Worm (Caenorhabditis elegans) whole organism, late embryonic: ENCODE measurements around the gene C25F9.2.

Source experiments
- C38D4.7 ChIP-seq: fragments of 200-800 bp; sonication (Bioruptor generic); optimal IDR thresholded peaks from 2 replicates; lab custom pipeline; 2018; ENCODE audit warnings: mild to moderate bottlenecking, missing genetic modification characterization, moderate library complexity, missing compliant biosample characterization
- F13H6.1 ChIP-seq: sonication (generic microtip); optimal IDR thresholded peaks from 2 replicates; lab custom pipeline; 2016; ENCODE audit warnings: missing genetic modification characterization, missing compliant biosample characterization
- K09A11.1 ChIP-seq: sonication (generic microtip); optimal IDR thresholded peaks from 2 replicates; lab custom pipeline; 2017; ENCODE audit warnings: antibody characterized with exemption, mild to moderate bottlenecking, missing genetic modification characterization, missing compliant biosample characterization; ENCODE audit not compliant: insufficient read depth
- ceh-19 ChIP-seq: fragments of 200-800 bp; sonication (Bioruptor generic); optimal IDR thresholded peaks from 2 replicates; lab custom pipeline; 2018; ENCODE audit warnings: mild to moderate bottlenecking, missing genetic modification characterization, missing compliant biosample characterization
- ceh-2 ChIP-seq: sonication (generic microtip); optimal IDR thresholded peaks from 2 replicates; lab custom pipeline; 2016; ENCODE audit warnings: missing genotype, missing genetic modification characterization, missing compliant biosample characterization
- ceh-24 ChIP-seq: sonication (generic microtip); optimal IDR thresholded peaks from 2 replicates; lab custom pipeline; 2016; ENCODE audit warnings: mild to moderate bottlenecking, missing genetic modification characterization, missing compliant biosample characterization
- ceh-30 ChIP-seq: fragments of 150-350 bp; optimal IDR thresholded peaks from 2 replicates; lab custom pipeline; 2014; ENCODE audit warnings: missing biosample characterization, missing genetic modification characterization
- ceh-34 ChIP-seq: sonication (generic microtip); optimal IDR thresholded peaks from 2 replicates; lab custom pipeline; 2016; ENCODE audit warnings: mild to moderate bottlenecking, missing genetic modification characterization, missing compliant biosample characterization
- ceh-45 ChIP-seq: fragments of 200-800 bp; sonication (Bioruptor generic); IDR thresholded peaks from 2 replicates; pipeline ENCODE4 v1.3.6; 2022; ENCODE audit warnings: missing genetic modification reagents, missing genetic modification characterization, missing compliant biosample characterization
- ceh-9 ChIP-seq: sonication (generic microtip); optimal IDR thresholded peaks from 2 replicates; lab custom pipeline; 2016; ENCODE audit warnings: mild to moderate bottlenecking, missing genetic modification characterization, inconsistent platforms, missing compliant biosample characterization
- che-1 ChIP-seq: sonication (generic microtip); optimal IDR thresholded peaks from 2 replicates; lab custom pipeline; 2016; ENCODE audit warnings: mild to moderate bottlenecking, missing genetic modification characterization, missing compliant biosample characterization
- elt-2 ChIP-seq: sonication (generic microtip); optimal IDR thresholded peaks from 2 replicates; lab custom pipeline; 2016; ENCODE audit warnings: missing genetic modification reagents, missing genetic modification characterization, missing compliant biosample characterization
- elt-4 ChIP-seq: sonication (generic microtip); optimal IDR thresholded peaks from 2 replicates; lab custom pipeline; 2016; ENCODE audit warnings: missing genetic modification characterization, missing compliant biosample characterization
- ets-4 ChIP-seq: sonication (generic microtip); optimal IDR thresholded peaks from 2 replicates; lab custom pipeline; 2016; ENCODE audit warnings: missing genetic modification characterization, missing compliant biosample characterization
- gmeb-2 ChIP-seq: sonication (generic microtip); optimal IDR thresholded peaks from 2 replicates; lab custom pipeline; 2016; ENCODE audit warnings: missing genetic modification characterization, inconsistent platforms, missing compliant biosample characterization
- madf-2 ChIP-seq: sonication (generic microtip); optimal IDR thresholded peaks from 2 replicates; lab custom pipeline; 2017; ENCODE audit warnings: missing genetic modification characterization, missing compliant biosample characterization
- mec-3 ChIP-seq: sonication (generic microtip); optimal IDR thresholded peaks from 2 replicates; lab custom pipeline; 2016; ENCODE audit warnings: borderline replicate concordance, missing genetic modification characterization, missing compliant biosample characterization
- odd-2 ChIP-seq: sonication (generic microtip); optimal IDR thresholded peaks from 2 replicates; lab custom pipeline; 2017; ENCODE audit warnings: antibody characterized with exemption, mild to moderate bottlenecking, missing genetic modification characterization, missing compliant biosample characterization
- pag-3 ChIP-seq: sonication (generic microtip); optimal IDR thresholded peaks from 2 replicates; lab custom pipeline; 2016; ENCODE audit warnings: missing compliant biosample characterization, missing genetic modification characterization, borderline replicate concordance
- pat-9 ChIP-seq: fragments of 200-800 bp; sonication (Bioruptor generic); optimal IDR thresholded peaks from 2 replicates; lab custom pipeline; 2018; ENCODE audit warnings: mild to moderate bottlenecking, missing genetic modification characterization, moderate library complexity, missing compliant biosample characterization
- pax-1 ChIP-seq: fragments of 150-350 bp; optimal IDR thresholded peaks from 2 replicates; lab custom pipeline; 2014; ENCODE audit warnings: missing biosample characterization, missing genetic modification characterization
- pha-4 ChIP-seq: fragments of 150-350 bp; optimal IDR thresholded peaks from 2 replicates; lab custom pipeline; 2018; ENCODE audit warnings: missing biosample characterization, missing genetic modification reagents, missing genetic modification characterization
- pqm-1 ChIP-seq: sonication (generic microtip); optimal IDR thresholded peaks from 2 replicates; lab custom pipeline; 2016; ENCODE audit warnings: missing genetic modification characterization, missing compliant biosample characterization
- pros-1 ChIP-seq: fragments of 150-350 bp; optimal IDR thresholded peaks from 2 replicates; lab custom pipeline; 2014; ENCODE audit warnings: missing biosample characterization, missing genetic modification reagents, missing genetic modification characterization
- ref-2 ChIP-seq: sonication (generic microtip); optimal IDR thresholded peaks from 2 replicates; lab custom pipeline; 2016; ENCODE audit warnings: missing genetic modification characterization, missing compliant biosample characterization
- rnt-1 ChIP-seq: sonication (generic microtip); optimal IDR thresholded peaks from 2 replicates; lab custom pipeline; 2016; ENCODE audit warnings: missing genetic modification characterization, missing compliant biosample characterization
- sox-4 ChIP-seq: sonication (generic microtip); optimal IDR thresholded peaks from 2 replicates; lab custom pipeline; 2017; ENCODE audit warnings: mild to moderate bottlenecking, missing genetic modification characterization, inconsistent platforms, missing compliant biosample characterization
- syd-9 ChIP-seq: sonication (generic microtip); optimal IDR thresholded peaks from 2 replicates; lab custom pipeline; 2016; ENCODE audit warnings: mild to moderate bottlenecking, missing genetic modification characterization, moderate library complexity, missing compliant biosample characterization
- tbx-2 ChIP-seq: sonication (generic microtip); optimal IDR thresholded peaks from 2 replicates; lab custom pipeline; 2016; ENCODE audit warnings: missing genetic modification characterization, missing compliant biosample characterization
- ttx-3 ChIP-seq: sonication (generic microtip); optimal IDR thresholded peaks from 2 replicates; lab custom pipeline; 2016; ENCODE audit warnings: missing genetic modification reagents, missing genetic modification characterization, missing compliant biosample characterization
- unc-42 ChIP-seq: sonication (generic microtip); optimal IDR thresholded peaks from 2 replicates; lab custom pipeline; 2016; ENCODE audit warnings: missing genotype, missing genetic modification characterization, missing compliant biosample characterization
- unc-86 ChIP-seq: sonication (generic microtip); optimal IDR thresholded peaks from 2 replicates; lab custom pipeline; 2016; ENCODE audit warnings: missing genetic modification characterization, missing compliant biosample characterization
- zip-5 ChIP-seq: sonication (generic microtip); optimal IDR thresholded peaks from 2 replicates; lab custom pipeline; 2016; ENCODE audit warnings: missing genetic modification characterization, missing compliant biosample characterization
- ztf-16 ChIP-seq: sonication (generic microtip); optimal IDR thresholded peaks from 2 replicates; lab custom pipeline; 2017; ENCODE audit warnings: missing genetic modification characterization, missing compliant biosample characterization

The C25F9.2 gene

ce11 chrV:19421131-19421530, at the start of gene C25F9.2:
Gene C25F9.2 (plus strand): TSS chrV:19421471.
- TF ChIP-seq ceh-24 (tag; lab: Kevin White, UChicago): no peak
- TF ChIP-seq mec-3 (tag; lab: Kevin White, UChicago): no peak
- TF ChIP-seq ceh-19 (GFP tag; lab: Kevin White, UChicago): no peak
- TF ChIP-seq, all 69 proteins: peak for 0

DNA sequence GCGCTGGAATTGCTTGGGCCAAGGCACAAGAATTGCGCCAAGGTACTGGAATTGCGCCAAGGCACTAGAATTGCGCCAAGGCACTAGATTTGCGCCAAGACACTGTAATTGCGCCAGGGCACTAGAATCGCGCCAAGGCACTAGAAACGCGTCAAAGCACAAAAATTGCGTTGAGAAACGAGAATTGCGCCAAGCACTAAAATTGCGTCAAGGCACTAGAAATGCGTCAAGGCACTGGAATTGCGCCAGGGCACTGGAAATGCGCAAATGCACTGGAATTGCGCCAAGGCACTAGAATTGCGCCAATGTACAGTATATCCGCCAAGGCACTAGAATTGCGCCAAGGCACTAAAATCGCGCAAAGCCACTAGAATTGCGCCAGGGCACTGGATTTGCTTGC, 49.5 kb upstream of the C25F9.2 start:
- no peak for TF ChIP-seq elt-4
- TF ChIP-seq ceh-9 (tag; lab: Kevin White, UChicago): no peak
- TF ChIP-seq zip-5 (tag; lab: Kevin White, UChicago): no peak
- no peak for TF ChIP-seq ceh-2 (tag; lab: Kevin White, UChicago)
- no peak for TF ChIP-seq C38D4.7 (GFP tag; lab: Kevin White, UChicago)
- TF ChIP-seq ceh-30 (tag; lab: Kevin White, UChicago): no peak
- TF ChIP-seq che-1 (tag; lab: Kevin White, UChicago): no peak
- TF ChIP-seq pax-1: no peak
- no peak for TF ChIP-seq pat-9 (tag; lab: Kevin White, UChicago)
- TF ChIP-seq pros-1 (tag; lab: Kevin White, UChicago): no peak
- TF ChIP-seq F13H6.1: no peak
- no peak for TF ChIP-seq gmeb-2 (tag; lab: Kevin White, UChicago)
- TF ChIP-seq madf-2 (tag; lab: Kevin White, UChicago): no peak
- peak; percentile 10 for TF ChIP-seq ceh-24 (tag; lab: Kevin White, UChicago)
- TF ChIP-seq K09A11.1 (tag; lab: Kevin White, UChicago): no peak
- no peak for TF ChIP-seq mec-3 (tag; lab: Kevin White, UChicago)
- TF ChIP-seq pag-3 (tag; lab: Kevin White, UChicago): peak; percentile 54
- no peak for TF ChIP-seq ets-4 (tag; lab: Kevin White, UChicago)

DNA sequence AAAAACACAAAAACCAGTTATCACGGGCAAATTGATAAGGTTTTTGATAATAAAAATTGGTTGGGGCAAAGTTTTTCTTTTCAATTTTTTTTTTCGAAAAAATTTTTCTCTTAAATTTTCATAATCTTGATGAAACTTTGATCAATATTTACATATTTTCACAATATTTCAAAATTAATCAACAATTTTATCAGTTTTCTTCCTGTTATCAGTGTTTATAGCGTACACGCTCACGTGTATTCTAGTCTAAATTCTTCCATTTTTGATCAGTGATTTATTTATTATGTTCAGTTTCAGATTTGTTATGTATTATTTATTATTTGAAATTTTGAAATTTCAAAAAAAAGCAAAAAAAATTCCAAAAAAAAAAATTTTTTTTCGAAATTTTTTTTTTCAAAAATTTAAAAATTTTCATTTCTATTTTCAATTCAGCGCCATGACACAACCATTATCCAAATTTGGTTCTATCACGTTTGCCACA, 44.2 kb upstream of the C25F9.2 start, which contains the start of gene nceh-1:
nceh-1 (plus strand) TSS at position 431 of the 481 bp plus-strand sequence.
- no peak for TF ChIP-seq pha-4 (tag; lab: Kevin White, UChicago)
- peak; percentile 37 for TF ChIP-seq elt-2 (tag; lab: Kevin White, UChicago)
- no peak for TF ChIP-seq syd-9 (tag; lab: Kevin White, UChicago)
- TF ChIP-seq, all 69 proteins: peak for 1

ce11 chrV:19380968-19381367, 40.3 kb upstream of the C25F9.2 start, which contains the start of gene srw-84:
Gene srw-84 (plus strand): TSS chrV:19381268.
- TF ChIP-seq pqm-1 (tag; lab: Kevin White, UChicago): no peak
- TF ChIP-seq ceh-30 (tag; lab: Kevin White, UChicago): no peak
- TF ChIP-seq ceh-19 (GFP tag; lab: Kevin White, UChicago): no peak
- no peak for TF ChIP-seq unc-86
- TF ChIP-seq elt-4: no peak
- TF ChIP-seq ztf-16 (tag; lab: Kevin White, UChicago): no peak
- no peak for TF ChIP-seq ceh-45 (GFP tag; lab: Robert Waterston, UW)
- TF ChIP-seq rnt-1 (tag; lab: Kevin White, UChicago): no peak
- no peak for TF ChIP-seq ceh-34 (tag; lab: Kevin White, UChicago)
- no peak for TF ChIP-seq tbx-2 (tag; lab: Kevin White, UChicago)
- TF ChIP-seq pros-1 (tag; lab: Kevin White, UChicago): no peak
- no peak for TF ChIP-seq ttx-3
- no peak for TF ChIP-seq unc-42 (tag; lab: Kevin White, UChicago)
- no peak for TF ChIP-seq sox-4 (tag; lab: Kevin White, UChicago)
- TF ChIP-seq ref-2 (tag; lab: Kevin White, UChicago): no peak
- TF ChIP-seq pax-1: no peak
- TF ChIP-seq odd-2 (tag; lab: Kevin White, UChicago): no peak
